Fruit fly (Drosophila melanogaster): Measurements from ENCODE around the gene CG10068.

Gene CG10068

dm6 chr3R:7127966-7128365 is at the start of gene CG10068:
Gene CG10068, minus strand, starts transcription at chr3R:7128027.
- no peak for TF ChIP-seq EcR (GFP tag; optimal IDR thresholded peaks at IDR 0.05)
- TF ChIP-seq Dll (optimal IDR thresholded peaks at IDR 0.05) = no peak
- TF ChIP-seq psq (optimal IDR thresholded peaks at IDR 0.05) = no peak
- TF ChIP-seq pan (optimal IDR thresholded peaks at IDR 0.05) = no peak
- TF ChIP-seq CG8478 (optimal IDR thresholded peaks at IDR 0.05) = no peak
- TF ChIP-seq usp (GFP tag; optimal IDR thresholded peaks at IDR 0.05) = no peak

dm6 chr3R:7174755-7175154 is 46.9 kb upstream of the CG10068 start:
- no peak for TF ChIP-seq psq (optimal IDR thresholded peaks at IDR 0.05)
- no peak for TF ChIP-seq pan (optimal IDR thresholded peaks at IDR 0.05)
- TF ChIP-seq EcR (GFP tag; optimal IDR thresholded peaks at IDR 0.05) = no peak
- no peak for TF ChIP-seq CG8478 (optimal IDR thresholded peaks at IDR 0.05)
- no peak for TF ChIP-seq Dll (optimal IDR thresholded peaks at IDR 0.05)
- TF ChIP-seq usp (GFP tag; optimal IDR thresholded peaks at IDR 0.05) = no peak

- no peak for TF ChIP-seq Dll (optimal IDR thresholded peaks at IDR 0.05)
- TF ChIP-seq EcR (GFP tag; optimal IDR thresholded peaks at IDR 0.05) = no peak
- TF ChIP-seq CG8478 (optimal IDR thresholded peaks at IDR 0.05) = no peak
- TF ChIP-seq usp (GFP tag; optimal IDR thresholded peaks at IDR 0.05) = no peak
- no peak for TF ChIP-seq psq (optimal IDR thresholded peaks at IDR 0.05)
- TF ChIP-seq pan (optimal IDR thresholded peaks at IDR 0.05) = no peak
Measured at dm6 chr3R:7172978-7173377, 45.2 kb upstream of the CG10068 start.

- TF ChIP-seq psq (optimal IDR thresholded peaks at IDR 0.05) (no peak), EcR (GFP tag; optimal IDR thresholded peaks at IDR 0.05) (peak in 1 of 2 experiments; percentile 67)
Measured at dm6 chr3R:7171384-7172099, 43.7 kb upstream of the CG10068 start.

- TF ChIP-seq psq (optimal IDR thresholded peaks at IDR 0.05) = no peak
Measured at dm6 chr3R:7169927-7170326, 42.1 kb upstream of the CG10068 start.

dm6 chr3R:7162356-7163289 is 34.8 kb upstream of the CG10068 start, which contains the start of gene sas:
Gene sas, plus strand, starts transcription at chr3R:7162808.
- TF ChIP-seq EcR (GFP tag; optimal IDR thresholded peaks at IDR 0.05) (peak in 1 of 2 experiments; percentile 64), Dll (optimal IDR thresholded peaks at IDR 0.05) (peak; percentile 69), pan (optimal IDR thresholded peaks at IDR 0.05) (no peak), usp (GFP tag; optimal IDR thresholded peaks at IDR 0.05) (no peak), psq (optimal IDR thresholded peaks at IDR 0.05) (no peak), CG8478 (optimal IDR thresholded peaks at IDR 0.05) (no peak)

- TF ChIP-seq pan (optimal IDR thresholded peaks at IDR 0.05) (no peak), CG8478 (optimal IDR thresholded peaks at IDR 0.05) (no peak), Dll (optimal IDR thresholded peaks at IDR 0.05) (no peak), EcR (GFP tag; optimal IDR thresholded peaks at IDR 0.05) (no peak), usp (GFP tag; optimal IDR thresholded peaks at IDR 0.05) (no peak), psq (optimal IDR thresholded peaks at IDR 0.05) (no peak)
Measured at dm6 chr3R:7159615-7160014, 31.8 kb upstream of the CG10068 start.

dm6 chr3R:7157102-7157501 is 29.3 kb upstream of the CG10068 start:
- TF ChIP-seq pan (optimal IDR thresholded peaks at IDR 0.05) (no peak), psq (optimal IDR thresholded peaks at IDR 0.05) (no peak), CG8478 (optimal IDR thresholded peaks at IDR 0.05) (no peak)

- no peak for TF ChIP-seq usp (GFP tag; optimal IDR thresholded peaks at IDR 0.05)
- TF ChIP-seq EcR (GFP tag; optimal IDR thresholded peaks at IDR 0.05) = no peak
- TF ChIP-seq pan (optimal IDR thresholded peaks at IDR 0.05) = no peak
- no peak for TF ChIP-seq CG8478 (optimal IDR thresholded peaks at IDR 0.05)
- TF ChIP-seq Dll (optimal IDR thresholded peaks at IDR 0.05) = no peak
Measured at dm6 chr3R:7154586-7155357, 26.9 kb upstream of the CG10068 start, which contains the start of gene MAGE. Gene MAGE, minus strand, starts transcription at chr3R:7155180.

- TF ChIP-seq EcR (GFP tag; optimal IDR thresholded peaks at IDR 0.05) (no peak), psq (optimal IDR thresholded peaks at IDR 0.05) (no peak), Dll (optimal IDR thresholded peaks at IDR 0.05) (no peak), CG8478 (optimal IDR thresholded peaks at IDR 0.05) (no peak), usp (GFP tag; optimal IDR thresholded peaks at IDR 0.05) (no peak), pan (optimal IDR thresholded peaks at IDR 0.05) (no peak)
Measured at dm6 chr3R:7150544-7151406, 22.9 kb upstream of the CG10068 start, which contains the start of the genes gfzf and Sas-4. Gene gfzf, minus strand, starts transcription at chr3R:7150968. Gene Sas-4, plus strand, starts transcription at chr3R:7151367.
